ENCODE assay signal across 2 worm cellular contexts in genomic region chrII:8634386-8634785, ce11.
TF ChIP-seq lines count a peak whose summit lies in the region.

TSS of gene cutl-12 (minus strand) at chrII:8634486.

TF ChIP-seq in whole organism, L1 larva, 84 proteins besides CTCF, POLR2A, EP300 and RAD21:
- TF ChIP-seq ceh-90 (tag; optimal IDR thresholded peaks at IDR 0.05; lab: Kevin White, UChicago) (no peak), nhr-77 (tag; optimal IDR thresholded peaks at IDR 0.05; lab: Kevin White, UChicago) (no peak), efl-1 (optimal IDR thresholded peaks at IDR 0.05; lab: Kevin White, UChicago) (no peak), efl-1 (GFP tag; optimal IDR thresholded peaks at IDR 0.05 in 1 of 2; lab: Kevin White, UChicago) (no peak), lin-35 (GFP tag; optimal IDR thresholded peaks at IDR 0.05; lab: Kevin White, UChicago) (no peak), blmp-1 (tag; optimal IDR thresholded peaks at IDR 0.05; lab: Kevin White, UChicago) (peak; percentile 24), ceh-88 (GFP tag; IDR thresholded peaks at IDR 0.05; lab: Robert Waterston, UW) (no peak)

TF ChIP-seq in whole organism, young adult, 124 proteins besides CTCF, POLR2A, EP300 and RAD21:
- TF ChIP-seq madf-3 (GFP tag; IDR thresholded peaks at IDR 0.05; lab: Robert Waterston, UW) = 0 out of 2 replicates have a peak, but pooled peaks have one; percentile 39
- no peak for TF ChIP-seq hmg-20 (GFP tag; IDR thresholded peaks at IDR 0.05; lab: Robert Waterston, UW)
- no peak for TF ChIP-seq B0261.1 (tag; optimal IDR thresholded peaks at IDR 0.05; lab: Kevin White, UChicago)
- no peak for TF ChIP-seq sea-2 (GFP tag; IDR thresholded peaks at IDR 0.05; lab: Robert Waterston, UW)
